Worm (Caenorhabditis elegans) whole organism, L3 larva: ENCODE results near the gene R11E3.19.
A peak's percentile ranks its signal among the peaks of the same experiment; 100 is the strongest.

Experiments used
- R02D3.7 ChIP-seq: fragments of 150-350 bp; optimal IDR thresholded peaks from 2 replicates; lab custom pipeline; 2014; ENCODE audit warnings: missing biosample characterization, missing genetic modification characterization
- ama-1 ChIP-seq: fragments of 150-350 bp; optimal IDR thresholded peaks from 2 replicates; lab custom pipeline; 2018
- ceh-82 ChIP-seq: fragments of 150-350 bp; optimal IDR thresholded peaks from 2 replicates; lab custom pipeline; 2014; ENCODE audit warnings: missing biosample characterization, missing genetic modification characterization
- elt-3 ChIP-seq, 3 experiments: fragments of 150-350 bp in 1 of 3; sonication (generic microtip) in 2 of 3; optimal IDR thresholded peaks; 2 replicates in 2 of 3; 4 replicates in 1 of 3; lab custom pipeline; 2014 to 2017; ENCODE audit warnings: missing biosample characterization in 3 of 3, missing genetic modification characterization in 3 of 3
- nhr-237 ChIP-seq: fragments of 150-350 bp; optimal IDR thresholded peaks from 2 replicates; lab custom pipeline; 2014; ENCODE audit warnings: missing biosample characterization, missing genetic modification characterization
- nhr-28 ChIP-seq: fragments of 150-350 bp; optimal IDR thresholded peaks from 2 replicates; lab custom pipeline; 2014; ENCODE audit warnings: missing biosample characterization, missing genetic modification characterization
- unc-62 ChIP-seq: fragments of 150-350 bp; sonication (generic microtip); optimal IDR thresholded peaks from 4 replicates; lab custom pipeline; 2014; ENCODE audit warnings: missing biosample characterization, missing genetic modification reagents, missing genetic modification characterization
- ztf-4 ChIP-seq: fragments of 150-350 bp; optimal IDR thresholded peaks from 2 replicates; lab custom pipeline; 2014; ENCODE audit warnings: missing biosample characterization, missing genetic modification characterization

- TF ChIP-seq unc-62 (no peak), nhr-237 (tag; lab: Kevin White, UChicago) (no peak), ztf-4 (tag; lab: Kevin White, UChicago) (no peak), elt-3 (tag; optimal IDR thresholded peaks at IDR 0.05; lab: Kevin White, UChicago) (no peak), R02D3.7 (tag; lab: Kevin White, UChicago) (peak; percentile 39), ama-1 (no peak), nhr-28 (tag; lab: Kevin White, UChicago) (no peak), ceh-82 (tag; lab: Kevin White, UChicago) (no peak)
These were observed 34.6 kb upstream of the R11E3.19 start, which contains the start of gene eif-1.A for ce11 chrIV:4810377-4810984.
